Fruit fly (Drosophila melanogaster): Measurements from ENCODE around the gene RpS10b.

Gene RpS10b

dm6 chrX:19642819-19643504 lies 45.1 kb downstream of the RpS10b start, which contains the start of the genes CG12237 and Sec61gamma (continued):
- TF ChIP-seq D19B (GFP tag; optimal IDR thresholded peaks at IDR 0.05) (no peak), CG10565 (GFP tag; optimal IDR thresholded peaks at IDR 0.05) (no peak), onecut (GFP tag; IDR thresholded peaks at IDR 0.05) (no peak; the same call in 1 of the 2 replicates), gfzf (GFP tag; optimal IDR thresholded peaks at IDR 0.05) (peak; percentile 39), disco-r (GFP tag; optimal IDR thresholded peaks at IDR 0.05) (no peak), sim (GFP tag; IDR thresholded peaks at IDR 0.05) (no peak), Abd-B (GFP tag; optimal IDR thresholded peaks at IDR 0.05) (no peak), CG17829 (tag; optimal IDR thresholded peaks at IDR 0.05) (peak; percentile 49), CG12942 (GFP tag; optimal IDR thresholded peaks at IDR 0.05) (no peak), bsh (GFP tag; optimal IDR thresholded peaks at IDR 0.05) (no peak), MBD-R2 (GFP tag; IDR thresholded peaks at IDR 0.05) (peak; percentile 85), CG8924 (tag; optimal IDR thresholded peaks at IDR 0.05) (no peak), pan (optimal IDR thresholded peaks at IDR 0.05) (no peak), pan (GFP tag; optimal IDR thresholded peaks at IDR 0.05 in 1 of 2, IDR thresholded peaks at IDR 0.05 in 1 of 2) (no peak), amos (GFP tag; IDR thresholded peaks at IDR 0.05; ENCODE audit: partially characterized antibody) (peak; percentile 50; the same call in 1 of the 2 replicates), tin (GFP tag; optimal IDR thresholded peaks at IDR 0.05) (no peak), corto (GFP tag; optimal IDR thresholded peaks at IDR 0.05) (no peak), tio (GFP tag; optimal IDR thresholded peaks at IDR 0.05) (no peak), unpg (GFP tag; optimal IDR thresholded peaks at IDR 0.05) (no peak), CG3726 (GFP tag; IDR thresholded peaks at IDR 0.05) (no peak), CG10209 (GFP tag; optimal IDR thresholded peaks at IDR 0.05) (no peak), CG9876 (GFP tag; optimal IDR thresholded peaks at IDR 0.05) (no peak), HmgD (GFP tag; optimal IDR thresholded peaks at IDR 0.05) (peak; percentile 13), Deaf1 (tag; optimal IDR thresholded peaks at IDR 0.05) (peak; percentile 91), CG13775 (GFP tag; optimal IDR thresholded peaks at IDR 0.05) (peak; percentile 5), CG7839 (tag; optimal IDR thresholded peaks at IDR 0.05) (no peak), nom (GFP tag; optimal IDR thresholded peaks at IDR 0.05) (peak; percentile 72), peb (GFP tag; IDR thresholded peaks at IDR 0.05) (no peak), CG33557 (GFP tag; optimal IDR thresholded peaks at IDR 0.05) (no peak), Lim3 (GFP tag; IDR thresholded peaks at IDR 0.05) (no peak), Oaz (GFP tag; IDR thresholded peaks at IDR 0.05) (no peak), dmrt11E (tag; optimal IDR thresholded peaks at IDR 0.05) (peak; percentile 6), bbx (GFP tag; IDR thresholded peaks at IDR 0.05; ENCODE audit: partially characterized antibody) (no peak), D (optimal IDR thresholded peaks at IDR 0.05) (no peak), D (GFP tag; optimal IDR thresholded peaks at IDR 0.05) (no peak), Lhr (GFP tag; optimal IDR thresholded peaks at IDR 0.05) (no peak), shn (GFP tag; optimal IDR thresholded peaks at IDR 0.05) (no peak), ssp (GFP tag; IDR thresholded peaks at IDR 0.05) (peak; percentile 30), CG18262 (tag; optimal IDR thresholded peaks at IDR 0.05) (no peak), rib (GFP tag; IDR thresholded peaks at IDR 0.05) (peak; percentile 55), CG6791 (GFP tag; IDR thresholded peaks at IDR 0.05; ENCODE audit: partially characterized antibody) (0 out of 3 replicates have a peak, but pooled peaks have one; percentile 22), CG33213 (GFP tag; optimal IDR thresholded peaks at IDR 0.05) (peak; percentile 39), Mad (GFP tag; optimal IDR thresholded peaks at IDR 0.05) (peak; percentile 9), CG12391 (tag; optimal IDR thresholded peaks at IDR 0.05) (peak; percentile 45), slp2 (GFP tag; optimal IDR thresholded peaks at IDR 0.05) (peak; percentile 13), Xrp1 (GFP tag; IDR thresholded peaks at IDR 0.05) (no peak), CG2889 (GFP tag; IDR thresholded peaks at IDR 0.05) (no peak), pum (GFP tag; optimal IDR thresholded peaks at IDR 0.05) (no peak), Dad (GFP tag; optimal IDR thresholded peaks at IDR 0.05) (peak; percentile 24), CG18619 (GFP tag; optimal IDR thresholded peaks at IDR 0.05) (no peak)

All from whole organism, embryonic.